Worm (Caenorhabditis elegans): ENCODE data around the gene F25B5.6.

Gene F25B5.6

DNA sequence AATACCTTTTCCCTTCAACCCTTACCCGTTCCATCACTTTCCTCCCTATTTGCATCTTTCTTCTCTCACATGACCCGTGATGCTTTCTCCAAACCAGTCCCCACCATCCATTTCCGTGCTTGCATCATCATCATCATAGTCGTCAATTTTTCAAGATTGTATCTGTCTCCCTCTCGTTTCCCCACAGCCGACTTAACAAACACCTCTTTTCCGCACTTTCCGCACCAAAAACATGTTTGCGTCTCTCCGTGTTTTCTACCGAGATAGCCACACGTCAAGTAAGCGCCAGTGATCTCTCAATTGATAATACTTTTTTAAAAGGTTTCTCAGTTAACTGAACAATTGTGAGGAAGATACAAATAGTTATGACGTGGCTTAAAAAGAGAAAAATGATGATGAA is 10.5 kb downstream of the F25B5.6 start (continued):
- TF ChIP-seq spr-1 (tag; optimal IDR thresholded peaks at IDR 0.05) (peak; percentile 54), tra-1 (GFP tag; IDR thresholded peaks at IDR 0.05) (0 out of 2 replicates have a peak, but pooled peaks have one; percentile 11), Y5F2A.4 (GFP tag; optimal IDR thresholded peaks at IDR 0.05) (no peak), nhr-237 (tag; optimal IDR thresholded peaks at IDR 0.05) (no peak), ceh-28 (tag; optimal IDR thresholded peaks at IDR 0.05) (peak; percentile 0), F49E8.2 (tag; optimal IDR thresholded peaks at IDR 0.05; ENCODE audit: borderline replicate concordance) (no peak), hmg-1.1 (GFP tag; IDR thresholded peaks at IDR 0.05) (peak; percentile 45; the same call in 1 of the 2 replicates), nhr-42 (GFP tag; IDR thresholded peaks at IDR 0.05) (no peak), ZK546.5 (tag; optimal IDR thresholded peaks at IDR 0.05) (no peak), ztf-11 (tag; optimal IDR thresholded peaks at IDR 0.05) (no peak), T26A8.4 (GFP tag; IDR thresholded peaks at IDR 0.05) (peak; percentile 67; the same call in 1 of the 2 replicates), lin-1 (GFP tag; IDR thresholded peaks at IDR 0.05) (0 out of 2 replicates have a peak, but pooled peaks have one; percentile 40), nhr-41 (GFP tag; IDR thresholded peaks at IDR 0.05) (no peak), F37D6.2 (tag; optimal IDR thresholded peaks at IDR 0.05) (no peak), D1046.2 (GFP tag; IDR thresholded peaks at IDR 0.05) (no peak), pqm-1 (tag; optimal IDR thresholded peaks at IDR 0.05) (no peak), jun-1 (tag; optimal IDR thresholded peaks at IDR 0.05) (no peak), nhr-11 (tag; optimal IDR thresholded peaks at IDR 0.05) (peak; percentile 64), pha-4 (GFP tag; IDR thresholded peaks at IDR 0.05) (no peak), pha-4 (tag; optimal IDR thresholded peaks at IDR 0.05) (no peak), php-3 (GFP tag; IDR thresholded peaks at IDR 0.05) (no peak), lim-7 (GFP tag; IDR thresholded peaks at IDR 0.05) (no peak), skn-1 (tag; optimal IDR thresholded peaks at IDR 0.05) (no peak), zip-11 (GFP tag; IDR thresholded peaks at IDR 0.05) (no peak), egl-27 (tag; optimal IDR thresholded peaks at IDR 0.05) (no peak), saeg-2 (GFP tag; IDR thresholded peaks at IDR 0.05) (0 out of 2 replicates have a peak, but pooled peaks have one; percentile 54), nhr-76 (tag; optimal IDR thresholded peaks at IDR 0.05) (no peak), mdt-29 (GFP tag; IDR thresholded peaks at IDR 0.05) (no peak), nhr-77 (tag; optimal IDR thresholded peaks at IDR 0.05) (peak; percentile 12), ceh-44 (GFP tag; IDR thresholded peaks at IDR 0.05) (no peak), lin-29 (GFP tag; IDR thresholded peaks at IDR 0.05) (no peak), daf-16 (GFP tag; optimal IDR thresholded peaks at IDR 0.05) (peak in 1 of 2 experiments; percentile 69), daf-16 (tag; optimal IDR thresholded peaks at IDR 0.05) (peak; percentile 90), vab-7 (GFP tag; IDR thresholded peaks at IDR 0.05) (no peak)

- TF ChIP-seq aha-1 (tag) (peak; percentile 70), hlh-30 (tag; optimal IDR thresholded peaks at IDR 0.05; ENCODE audit: insufficient read depth) (peak; percentile 74), nhr-42 (GFP tag; IDR thresholded peaks at IDR 0.05) (no peak)
Observed at ce11 chrIII:5936992-5937391, 11.5 kb downstream of the F25B5.6 start, which contains the start of gene EGAP1.1. Gene EGAP1.1 (minus strand): TSS chrIII:5937220.

ce11 chrIII:5934138-5934658 is 14.3 kb downstream of the F25B5.6 start:
- peak; percentile 59 for TF ChIP-seq fkh-10 (GFP tag; optimal IDR thresholded peaks at IDR 0.05)
- no peak for TF ChIP-seq F37D6.2 (tag; optimal IDR thresholded peaks at IDR 0.05)

DNA sequence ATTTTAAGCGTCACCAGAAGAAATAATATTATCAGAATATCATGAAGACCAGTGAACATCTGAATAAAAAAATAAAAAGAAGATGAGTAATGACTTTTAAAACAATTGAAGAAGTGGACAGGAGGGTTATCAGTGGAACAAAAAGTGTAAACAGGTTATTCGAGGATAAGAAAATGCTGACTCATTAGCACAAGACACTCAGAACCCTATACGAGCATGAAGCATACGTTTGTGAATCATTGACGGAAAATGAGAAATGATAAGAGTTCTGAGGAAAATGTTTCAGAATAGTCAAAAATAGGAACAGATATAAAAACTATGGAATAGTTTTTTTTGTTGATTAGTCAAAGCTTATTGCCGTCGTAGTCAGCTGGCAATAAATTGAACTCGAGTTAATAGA is 15.7 kb downstream of the F25B5.6 start, which contains the start of gene zmp-1:
Gene zmp-1 (minus strand): TSS at position 101 of the 400 bp plus-strand sequence.
- no peak for TF ChIP-seq lir-3 (tag; optimal IDR thresholded peaks at IDR 0.05)
- TF ChIP-seq lsy-2 (tag; optimal IDR thresholded peaks at IDR 0.05): no peak
- TF ChIP-seq daf-16 (GFP tag; optimal IDR thresholded peaks at IDR 0.05): no peak
- peak; percentile 67 for TF ChIP-seq daf-16 (tag; optimal IDR thresholded peaks at IDR 0.05)
- TF ChIP-seq nhr-76 (tag; optimal IDR thresholded peaks at IDR 0.05): no peak
- TF ChIP-seq attf-4 (tag; optimal IDR thresholded peaks at IDR 0.05): no peak
- no peak for TF ChIP-seq F10B5.3 (tag; optimal IDR thresholded peaks at IDR 0.05)
- no peak for TF ChIP-seq rbr-2 (tag; optimal IDR thresholded peaks at IDR 0.05)
